Worm (Caenorhabditis elegans): ENCODE results near the gene ced-11.

ced-11 gene

DNA sequence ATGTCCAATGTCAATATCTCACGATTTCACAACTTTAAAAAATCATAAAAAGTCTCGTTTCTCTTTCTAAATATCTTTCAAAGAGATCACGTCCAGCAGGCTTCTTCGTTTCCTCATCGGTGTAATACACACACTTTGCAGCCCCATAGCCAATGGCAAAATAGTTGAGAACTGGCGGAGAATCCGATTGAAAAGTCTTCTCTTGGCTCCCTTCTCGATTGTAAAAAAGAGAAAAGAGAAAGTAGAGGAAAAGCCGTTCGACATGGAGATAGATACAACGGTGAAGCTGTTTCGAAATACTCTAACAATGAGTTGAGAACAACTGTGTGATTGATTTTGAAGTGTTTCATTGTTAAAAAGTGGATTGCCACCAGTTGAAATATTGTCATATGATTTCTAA, 32.4 kb downstream of the ced-11 start:
- no peak for TF ChIP-seq unc-62 (GFP tag; optimal IDR thresholded peaks at IDR 0.05)

DNA sequence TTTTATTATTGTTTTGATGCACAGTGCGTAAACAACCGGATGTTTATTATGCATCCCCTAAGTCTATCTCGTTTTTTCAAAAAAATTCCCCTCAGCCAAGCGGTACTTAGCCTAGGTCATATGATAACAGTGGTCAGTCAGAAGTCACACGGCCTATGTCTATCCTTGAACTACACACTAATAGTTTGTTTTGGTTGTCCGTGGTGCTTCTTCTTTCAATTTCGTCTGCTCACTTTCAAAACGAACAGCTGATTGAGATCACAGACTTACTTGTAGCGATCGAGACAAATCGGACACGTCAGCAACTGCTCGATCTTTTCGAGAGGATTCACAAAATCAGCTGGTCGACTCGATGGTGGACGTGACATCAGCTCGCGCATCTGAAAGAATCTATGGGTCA, 33.6 kb downstream of the ced-11 start:
- no peak for TF ChIP-seq unc-62 (GFP tag; optimal IDR thresholded peaks at IDR 0.05)

DNA sequence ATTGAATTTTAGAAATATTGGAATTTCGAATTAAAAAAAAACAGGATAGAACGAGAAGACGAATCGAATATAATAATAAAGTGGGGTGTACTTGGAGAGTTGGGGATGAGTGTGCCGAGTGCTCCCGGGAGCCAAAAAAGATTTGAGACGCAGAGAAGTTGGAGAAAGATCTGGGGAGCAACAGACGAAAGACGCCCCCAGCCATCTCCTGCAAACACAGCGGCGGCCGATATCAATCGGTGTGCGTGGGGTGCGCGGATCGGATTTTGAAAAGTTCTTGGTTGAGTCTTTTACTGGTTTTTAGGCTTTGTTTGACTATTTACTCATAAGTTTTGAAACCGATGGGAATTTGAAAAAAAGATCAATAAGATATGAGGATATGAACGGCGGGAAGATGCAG, 34.5 kb downstream of the ced-11 start, which contains the start of gene nhl-1:
Gene nhl-1 (minus strand): TSS at position 101 of the 400 bp plus-strand sequence.
- no peak for TF ChIP-seq unc-62 (GFP tag; optimal IDR thresholded peaks at IDR 0.05)

DNA sequence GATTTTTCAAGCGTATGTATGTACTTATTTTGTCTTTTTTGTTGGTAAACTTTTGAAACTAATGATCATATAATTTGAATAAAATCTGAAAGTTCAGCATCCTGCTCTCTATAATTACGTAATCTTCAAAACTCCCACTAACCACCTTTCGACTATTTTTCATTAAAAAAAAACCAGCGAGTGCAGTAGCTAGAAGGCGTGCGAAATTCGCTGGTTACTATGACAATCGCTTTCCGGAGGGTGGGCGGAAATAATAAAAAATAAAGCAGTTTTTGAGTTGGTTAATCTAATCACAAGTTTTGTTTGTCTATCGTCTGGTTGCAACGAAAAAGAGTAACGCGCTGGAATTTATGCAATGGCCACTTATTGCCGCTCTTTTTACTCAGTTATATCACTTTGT, 35.4 kb downstream of the ced-11 start, which contains the start of gene irld-34:
Gene irld-34 (plus strand): TSS at position 301 of the 400 bp plus-strand sequence.
- TF ChIP-seq unc-62 (GFP tag; optimal IDR thresholded peaks at IDR 0.05), result no peak

DNA sequence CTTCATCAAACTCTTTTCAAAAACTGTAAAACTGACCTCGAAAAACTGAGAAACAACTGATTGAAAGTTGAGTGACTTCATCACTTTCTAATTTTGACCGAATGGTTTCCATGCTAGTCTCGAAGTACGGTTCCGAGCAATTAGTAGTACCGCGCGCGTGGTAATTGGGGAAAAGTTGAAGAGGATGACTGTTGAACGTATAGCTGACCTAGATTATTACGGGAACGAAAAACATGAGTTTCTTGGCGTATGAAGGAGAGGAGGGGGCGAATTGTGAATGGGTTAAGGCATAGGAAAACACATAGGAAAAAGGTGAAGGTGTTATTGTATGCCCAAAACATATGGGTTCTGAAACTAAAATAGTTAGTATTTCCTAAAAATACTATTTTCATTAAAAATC, 42.2 kb downstream of the ced-11 start, which contains the start of gene ptr-9:
Gene ptr-9 (minus strand): TSS at position 101 of the 400 bp plus-strand sequence.
- no peak for TF ChIP-seq unc-62 (GFP tag; optimal IDR thresholded peaks at IDR 0.05)

DNA sequence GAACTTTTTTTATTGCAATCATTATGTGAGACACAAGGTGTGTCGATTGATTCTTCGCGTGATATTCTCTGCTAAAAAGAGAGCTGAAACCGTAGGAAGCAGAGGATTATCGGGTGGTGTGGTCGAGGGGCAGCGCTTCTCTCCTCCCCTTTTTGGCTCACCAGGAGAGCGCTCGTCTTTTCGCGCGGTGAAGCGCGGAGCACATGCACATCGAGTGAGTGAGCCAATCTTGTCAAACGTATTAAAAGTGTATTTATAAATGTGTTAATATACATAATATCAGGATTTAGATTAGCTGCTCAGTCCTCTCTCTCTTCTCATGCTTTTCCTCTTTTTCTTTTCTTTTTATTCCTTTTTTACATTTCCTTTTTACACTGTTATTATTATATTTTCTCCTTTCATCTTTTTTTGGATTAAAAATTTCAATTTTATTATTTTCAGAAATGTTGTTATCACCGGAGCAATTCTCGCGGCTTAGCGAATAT, 43.3 kb downstream of the ced-11 start, which contains the start of gene dgk-3:
Gene dgk-3 (plus strand): TSS at position 435 of the 485 bp plus-strand sequence.
- no peak for TF ChIP-seq unc-62 (GFP tag; optimal IDR thresholded peaks at IDR 0.05)

DNA sequence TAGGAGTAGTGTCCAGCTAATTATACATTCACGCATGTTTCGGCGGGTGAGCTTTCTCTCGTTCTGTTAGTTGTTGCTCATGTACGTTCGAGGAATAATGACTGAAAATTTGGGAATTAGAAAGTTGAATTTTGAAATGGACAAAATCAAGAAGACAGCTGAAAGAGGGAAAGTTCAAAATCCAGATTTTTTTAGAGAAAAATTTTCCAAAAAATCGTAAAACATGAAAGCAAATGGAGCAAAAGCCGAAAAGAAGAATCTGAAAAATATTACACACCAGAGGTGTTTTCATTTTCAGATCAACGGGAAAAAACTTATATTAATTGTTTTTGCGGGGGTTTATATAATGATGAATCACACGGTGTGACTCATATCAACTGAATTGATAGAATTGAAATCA, 53.3 kb downstream of the ced-11 start, which contains the start of gene ina-1:
Gene ina-1 (minus strand): TSS at position 101 of the 400 bp plus-strand sequence.
- no peak for TF ChIP-seq unc-62 (GFP tag; optimal IDR thresholded peaks at IDR 0.05)

DNA sequence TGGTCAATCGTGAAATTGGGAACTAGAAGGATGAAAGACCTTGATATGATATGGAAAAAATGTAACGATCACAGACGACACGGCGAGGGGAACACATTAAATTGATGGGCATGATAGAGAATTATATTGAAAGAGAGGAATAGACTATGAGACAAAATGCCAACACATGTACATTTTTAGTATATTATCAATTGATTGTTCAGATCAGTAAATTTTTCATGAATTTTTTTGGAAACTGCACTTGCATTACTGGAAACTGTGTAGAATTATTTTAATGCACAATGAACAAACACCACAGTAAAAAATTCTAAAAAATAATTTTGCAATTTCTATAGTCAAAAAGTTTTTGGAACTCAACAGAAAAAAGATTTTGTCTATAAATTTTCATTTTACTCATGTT, 53.9 kb downstream of the ced-11 start:
- no peak for TF ChIP-seq unc-62 (GFP tag; optimal IDR thresholded peaks at IDR 0.05)

All from whole organism, dauer.